Fruit fly (Drosophila melanogaster) whole organism, embryonic: ENCODE data around the gene CG31525.

ENCODE experiments used
- ATbp ChIP-seq: fragments of 200-800 bp; sonication (Bioruptor generic); optimal IDR thresholded peaks from 2 replicates; lab custom pipeline; 2017; ENCODE audit warnings: missing biosample characterization, mild to moderate bottlenecking, missing genetic modification characterization, missing genetic modification reagents
- Adf1 ChIP-seq: fragments of 200-800 bp; sonication (Bioruptor generic); IDR thresholded peaks from 2 replicates; pipeline ENCODE4 v1.3.6; 2022; ENCODE audit warnings: missing biosample characterization, missing genetic modification characterization
- Aef1 ChIP-seq: fragments of 200-800 bp; sonication (Bioruptor generic); IDR thresholded peaks from 3 replicates; pipeline ENCODE4 v1.3.6; 2022; ENCODE audit warnings: missing biosample characterization, missing genetic modification characterization
- Atf-2 ChIP-seq: fragments of 200-800 bp; sonication (Bioruptor generic); optimal IDR thresholded peaks from 2 replicates; lab custom pipeline; 2016; ENCODE audit warnings: missing biosample characterization, missing genetic modification characterization
- B-H1 ChIP-seq: fragments of 200-800 bp; sonication (Bioruptor generic); IDR thresholded peaks from 3 replicates; pipeline ENCODE4 v1.3.6; 2022; ENCODE audit warnings: missing biosample characterization, missing genetic modification characterization
- Bdp1 ChIP-seq: fragments of 200-800 bp; sonication (Bioruptor generic); optimal IDR thresholded peaks from 3 replicates; lab custom pipeline; 2016; ENCODE audit warnings: missing biosample characterization, missing genetic modification characterization
- CG10959 ChIP-seq: fragments of 200-800 bp; sonication (Bioruptor generic); IDR thresholded peaks from 2 replicates; pipeline ENCODE4 v1.3.6; 2022; ENCODE audit warnings: missing biosample characterization, missing genetic modification characterization
- CG11456 ChIP-seq: fragments of 200-800 bp; sonication (Bioruptor generic); IDR thresholded peaks from 3 replicates; pipeline ENCODE4 v1.3.6; 2022; ENCODE audit warnings: missing biosample characterization, missing genetic modification characterization
- CG12155 ChIP-seq: fragments of 200-800 bp; sonication (Bioruptor generic); optimal IDR thresholded peaks from 3 replicates; lab custom pipeline; 2016; ENCODE audit warnings: missing biosample characterization, missing genetic modification characterization
- CG12769 ChIP-seq: fragments of 200-800 bp; sonication (Bioruptor generic); optimal IDR thresholded peaks from 2 replicates; lab custom pipeline; 2019; ENCODE audit warnings: missing biosample characterization, mild to moderate bottlenecking, missing genetic modification characterization, moderate library complexity
- CG1602 ChIP-seq: fragments of 200-800 bp; sonication (Bioruptor generic); optimal IDR thresholded peaks from 3 replicates; lab custom pipeline; 2016; ENCODE audit warnings: missing biosample characterization, missing genetic modification characterization
- CG17829 ChIP-seq: fragments of 200-800 bp; optimal IDR thresholded peaks from 2 replicates; lab custom pipeline; 2019; ENCODE audit warnings: missing biosample characterization, mild to moderate bottlenecking, missing genetic modification characterization, moderate library complexity
- CG2199 ChIP-seq: fragments of 200-800 bp; sonication (Bioruptor generic); IDR thresholded peaks from 3 replicates; pipeline ENCODE4 v1.3.6; 2022; ENCODE audit warnings: missing biosample characterization, missing genetic modification characterization
- CG31224 ChIP-seq: fragments of 200-800 bp; sonication (Bioruptor generic); IDR thresholded peaks from 2 replicates; pipeline ENCODE4 v1.3.6; 2022; ENCODE audit warnings: missing biosample characterization, missing genetic modification characterization
- CG32772 ChIP-seq: fragments of 200-800 bp; sonication (Bioruptor generic); IDR thresholded peaks from 2 replicates; pipeline ENCODE4 v1.3.6; 2022; ENCODE audit warnings: missing biosample characterization, missing genetic modification characterization
- CG34224 ChIP-seq: fragments of 200-800 bp; sonication (Bioruptor generic); IDR thresholded peaks from 3 replicates; pipeline ENCODE4 v1.3.6; 2022; ENCODE audit warnings: missing biosample characterization, missing genetic modification characterization; ENCODE audit not compliant: partially characterized antibody
- CG4282 ChIP-seq: fragments of 200-800 bp; sonication (Bioruptor generic); optimal IDR thresholded peaks from 2 replicates; lab custom pipeline; 2016; ENCODE audit warnings: missing biosample characterization, missing genetic modification characterization
- CG6254 ChIP-seq: fragments of 200-800 bp; sonication (Bioruptor generic); optimal IDR thresholded peaks from 3 replicates; lab custom pipeline; 2017; ENCODE audit warnings: mild to moderate bottlenecking, missing biosample characterization, missing genetic modification reagents, missing genetic modification characterization
- CG6654 ChIP-seq: fragments of 200-800 bp; sonication (Bioruptor generic); optimal IDR thresholded peaks from 2 replicates; lab custom pipeline; 2017; ENCODE audit warnings: missing biosample characterization, mild to moderate bottlenecking, missing genetic modification characterization
- CG6791 ChIP-seq: fragments of 200-800 bp; sonication (Bioruptor generic); IDR thresholded peaks from 3 replicates; pipeline ENCODE4 v1.3.6; 2022; ENCODE audit warnings: missing biosample characterization, missing genetic modification characterization; ENCODE audit not compliant: partially characterized antibody
- CkIIα-i1 ChIP-seq: fragments of 200-800 bp; sonication (Bioruptor generic); IDR thresholded peaks from 2 replicates; pipeline ENCODE4 v1.3.6; 2022; ENCODE audit warnings: missing biosample characterization, missing genetic modification characterization
- CoRest ChIP-seq: fragments of 200-800 bp; sonication (Bioruptor generic); optimal IDR thresholded peaks from 3 replicates; lab custom pipeline; 2018; ENCODE audit warnings: missing biosample characterization, mild to moderate bottlenecking, missing genetic modification characterization, moderate library complexity
- Dad ChIP-seq: fragments of 200-800 bp; sonication (Bioruptor generic); optimal IDR thresholded peaks from 3 replicates; lab custom pipeline; 2016; ENCODE audit warnings: missing biosample characterization, missing genetic modification characterization
- Deaf1 ChIP-seq: fragments of 200-800 bp; optimal IDR thresholded peaks from 3 replicates; lab custom pipeline; 2019; ENCODE audit warnings: missing biosample characterization, mild to moderate bottlenecking, missing genetic modification characterization, moderate library complexity
- Dll ChIP-seq: fragments of 200-800 bp; sonication (Bioruptor generic); IDR thresholded peaks from 4 replicates; pipeline ENCODE4 v1.3.6; 2022; ENCODE audit warnings: missing biosample characterization, missing genetic modification characterization; ENCODE audit not compliant: partially characterized antibody
- Doc2 ChIP-seq: fragments of 200-800 bp; sonication (Bioruptor generic); IDR thresholded peaks from 2 replicates; pipeline ENCODE4 v1.3.6; 2022; ENCODE audit warnings: missing biosample characterization, missing genetic modification characterization
- Doc3 ChIP-seq: fragments of 200-800 bp; sonication (Bioruptor generic); IDR thresholded peaks from 3 replicates; pipeline ENCODE4 v1.3.6; 2022; ENCODE audit warnings: missing biosample characterization, missing genetic modification characterization; ENCODE audit not compliant: partially characterized antibody
- Elba2 ChIP-seq: fragments of 200-800 bp; sonication (Bioruptor generic); optimal IDR thresholded peaks from 3 replicates; lab custom pipeline; 2016; ENCODE audit warnings: missing biosample characterization, missing genetic modification characterization
- HLHmδ ChIP-seq: fragments of 200-800 bp; sonication (Bioruptor generic); optimal IDR thresholded peaks from 2 replicates; lab custom pipeline; 2018; ENCODE audit warnings: missing biosample characterization, mild to moderate bottlenecking, missing genetic modification characterization, moderate library complexity
- Hand ChIP-seq: fragments of 200-800 bp; sonication (Bioruptor generic); optimal IDR thresholded peaks from 2 replicates; lab custom pipeline; 2017; ENCODE audit warnings: mild to moderate bottlenecking, missing biosample characterization, missing genetic modification reagents, missing genetic modification characterization
- Hmr ChIP-seq: fragments of 200-800 bp; sonication (Bioruptor generic); optimal IDR thresholded peaks from 3 replicates; lab custom pipeline; 2017; ENCODE audit warnings: mild to moderate bottlenecking, missing biosample characterization, missing genetic modification reagents, missing genetic modification characterization
- Mes4 ChIP-seq: fragments of 200-800 bp; sonication (Bioruptor generic); optimal IDR thresholded peaks from 2 replicates; lab custom pipeline; 2016; ENCODE audit warnings: missing biosample characterization, missing genetic modification characterization
- Tbp ChIP-seq: fragments of >200 bp; optimal IDR thresholded peaks from 2 replicates; lab custom pipeline; 2018; ENCODE audit warnings: missing biosample characterization, missing genetic modification characterization
- Usf ChIP-seq: fragments of 200-800 bp; sonication (Bioruptor generic); optimal IDR thresholded peaks from 2 replicates; lab custom pipeline; 2017; ENCODE audit warnings: missing genotype, missing biosample characterization, missing genetic modification characterization
- abd-A ChIP-seq: fragments of 200-800 bp; sonication (Bioruptor generic); optimal IDR thresholded peaks from 3 replicates; lab custom pipeline; 2019; ENCODE audit warnings: missing biosample characterization, mild to moderate bottlenecking, missing genetic modification characterization, moderate library complexity
- ac ChIP-seq: fragments of 200-800 bp; sonication (Bioruptor generic); optimal IDR thresholded peaks from 3 replicates; lab custom pipeline; 2017; ENCODE audit warnings: missing biosample characterization, mild to moderate bottlenecking, missing genetic modification characterization
- bcd ChIP-seq: fragments of 200-800 bp; sonication (Bioruptor generic); optimal IDR thresholded peaks from 2 replicates; lab custom pipeline; 2017; ENCODE audit warnings: missing biosample characterization, mild to moderate bottlenecking, missing genetic modification characterization
- fd102C ChIP-seq: fragments of 200-800 bp; sonication (Bioruptor generic); optimal IDR thresholded peaks from 2 replicates; lab custom pipeline; 2018; ENCODE audit warnings: missing biosample characterization, mild to moderate bottlenecking, missing genetic modification characterization, moderate library complexity
- fd96Cb ChIP-seq: fragments of 200-800 bp; sonication (Bioruptor generic); optimal IDR thresholded peaks from 2 replicates; lab custom pipeline; 2018; ENCODE audit warnings: missing biosample characterization, mild to moderate bottlenecking, missing genetic modification characterization, moderate library complexity
- gcm ChIP-seq: fragments of 200-800 bp; sonication (Bioruptor generic); optimal IDR thresholded peaks from 2 replicates; lab custom pipeline; 2019; ENCODE audit warnings: missing biosample characterization, mild to moderate bottlenecking, missing genetic modification characterization, moderate library complexity
- gfzf ChIP-seq: fragments of 200-800 bp; sonication (Bioruptor generic); optimal IDR thresholded peaks from 2 replicates; lab custom pipeline; 2016; ENCODE audit warnings: missing biosample characterization, mild to moderate bottlenecking, missing genetic modification characterization, moderate library complexity
- ham ChIP-seq: fragments of 200-800 bp; sonication (Bioruptor generic); IDR thresholded peaks from 2 replicates; pipeline ENCODE4 v1.3.6; 2022; ENCODE audit warnings: missing biosample characterization, missing genetic modification characterization
- inv ChIP-seq: fragments of 200-800 bp; sonication (Bioruptor generic); IDR thresholded peaks from 2 replicates; pipeline ENCODE4 v1.3.6; 2022; ENCODE audit warnings: missing biosample characterization, missing genetic modification characterization; ENCODE audit not compliant: partially characterized antibody
- pho ChIP-seq: fragments of 200-800 bp; sonication (Bioruptor generic); optimal IDR thresholded peaks from 2 replicates; lab custom pipeline; 2016; ENCODE audit warnings: missing biosample characterization, missing genetic modification characterization
- phol ChIP-seq: fragments of 200-800 bp; sonication (Bioruptor generic); optimal IDR thresholded peaks from 3 replicates; lab custom pipeline; 2018; ENCODE audit warnings: missing biosample characterization, mild to moderate bottlenecking, missing genetic modification characterization, moderate library complexity
- repo ChIP-seq: fragments of 200-800 bp; sonication (Bioruptor generic); optimal IDR thresholded peaks from 2 replicates; lab custom pipeline; 2016; ENCODE audit warnings: missing biosample characterization, missing genetic modification characterization
- scrt ChIP-seq: fragments of 200-800 bp; sonication (Bioruptor generic); optimal IDR thresholded peaks from 2 replicates; lab custom pipeline; 2018; ENCODE audit warnings: missing biosample characterization, mild to moderate bottlenecking, missing genetic modification characterization, moderate library complexity
- tin ChIP-seq: fragments of 200-800 bp; sonication (Bioruptor generic); optimal IDR thresholded peaks from 3 replicates; lab custom pipeline; 2016; ENCODE audit warnings: missing biosample characterization, missing genetic modification characterization
- vfl ChIP-seq: fragments of 200-800 bp; sonication (Bioruptor generic); optimal IDR thresholded peaks from 2 replicates; lab custom pipeline; 2016; ENCODE audit warnings: missing biosample characterization, missing genetic modification characterization

CG31525 gene

dm6 chr3R:4381079-4381919, 45.5 kb upstream of the CG31525 start, which contains the start of gene Cont (continued):
- TF ChIP-seq fd96Cb (tag; lab: Kevin White, UChicago): no peak
- no peak for TF ChIP-seq gcm (GFP tag; lab: Kevin White, UChicago)
- no peak for TF ChIP-seq Doc2 (GFP tag; lab: Robert Waterston, UW)
- TF ChIP-seq CG17829 (tag; lab: Kevin White, UChicago): peak; percentile 24
- TF ChIP-seq Hand (GFP tag; lab: Kevin White, UChicago): no peak
- TF ChIP-seq CoRest (tag; lab: Kevin White, UChicago): peak; percentile 2
- TF ChIP-seq Atf-2 (GFP tag; lab: Kevin White, UChicago): no peak
- no peak for TF ChIP-seq Bdp1 (GFP tag; lab: Kevin White, UChicago)
- peak; percentile 9 for TF ChIP-seq gfzf (GFP tag; lab: Kevin White, UChicago)
- no peak for TF ChIP-seq vfl (GFP tag; lab: Kevin White, UChicago)
- TF ChIP-seq repo (GFP tag; lab: Kevin White, UChicago): no peak
- no peak for TF ChIP-seq Aef1 (GFP tag; lab: Robert Waterston, UW)
- no peak for TF ChIP-seq CkIIα-i1 (GFP tag; lab: Robert Waterston, UW)
- no peak for TF ChIP-seq CG6654 (GFP tag; lab: Kevin White, UChicago)
- TF ChIP-seq CG1602 (GFP tag; lab: Kevin White, UChicago): no peak
- TF ChIP-seq ATbp (GFP tag; lab: Kevin White, UChicago): no peak
- no peak for TF ChIP-seq Tbp (GFP tag; lab: Kevin White, UChicago)
- TF ChIP-seq HLHmδ (GFP tag; lab: Kevin White, UChicago): no peak
- no peak for TF ChIP-seq pho (GFP tag; lab: Kevin White, UChicago)
- TF ChIP-seq Deaf1 (tag; lab: Kevin White, UChicago): no peak
- TF ChIP-seq ac (GFP tag; lab: Kevin White, UChicago): no peak
- no peak for TF ChIP-seq Mes4
- no peak for TF ChIP-seq CG12155
- no peak for TF ChIP-seq CG12769 (tag; lab: Kevin White, UChicago)
- peak; percentile 91 for TF ChIP-seq Dll (GFP tag; lab: Robert Waterston, UW)
- TF ChIP-seq fd102C (GFP tag; lab: Kevin White, UChicago): no peak
- TF ChIP-seq Usf: no peak
- TF ChIP-seq CG34224 (GFP tag; lab: Robert Waterston, UW): peak; percentile 93
- no peak for TF ChIP-seq abd-A (tag; lab: Kevin White, UChicago)
- TF ChIP-seq CG11456: no peak
- no peak for TF ChIP-seq Hmr (GFP tag; lab: Kevin White, UChicago)
- no peak for TF ChIP-seq bcd
- peak; percentile 97 for TF ChIP-seq CG6791 (GFP tag; lab: Robert Waterston, UW)
- no peak for TF ChIP-seq ham (GFP tag; lab: Robert Waterston, UW)
- no peak for TF ChIP-seq CG6254
- no peak for TF ChIP-seq CG31224 (GFP tag; lab: Robert Waterston, UW)
- TF ChIP-seq Adf1: peak; percentile 27
- peak; percentile 89 for TF ChIP-seq Doc3 (GFP tag; lab: Robert Waterston, UW)
- TF ChIP-seq B-H1 (GFP tag; lab: Robert Waterston, UW): no peak
- no peak for TF ChIP-seq scrt (GFP tag; lab: Kevin White, UChicago)
- TF ChIP-seq inv: peak; percentile 85
- TF ChIP-seq Dad: no peak
- no peak for TF ChIP-seq tin (GFP tag; lab: Kevin White, UChicago)
- peak; percentile 57 for TF ChIP-seq Elba2 (GFP tag; lab: Kevin White, UChicago)
- TF ChIP-seq CG4282 (GFP tag; lab: Kevin White, UChicago): no peak
- TF ChIP-seq CG2199 (GFP tag; lab: Robert Waterston, UW): 0 out of 3 replicates have a peak, but pooled peaks have one; percentile 67
- no peak for TF ChIP-seq CG32772
- no peak for TF ChIP-seq CG10959 (GFP tag; lab: Robert Waterston, UW)
- peak; percentile 68 for TF ChIP-seq phol (tag; lab: Kevin White, UChicago)
